Fruit fly (Drosophila melanogaster) whole organism, embryonic: Measurements from ENCODE around the gene JMJD4.
A peak's percentile ranks its signal among the peaks of the same experiment; 100 is the strongest.

Source experiments
- CG10209 ChIP-seq: fragments of 200-800 bp; sonication (Bioruptor generic); optimal IDR thresholded peaks from 3 replicates; lab custom pipeline; 2017; ENCODE audit warnings: missing biosample characterization, mild to moderate bottlenecking, missing genetic modification characterization, missing genetic modification reagents
- CG11723 ChIP-seq: fragments of 200-800 bp; sonication (Bioruptor generic); optimal IDR thresholded peaks from 2 replicates; lab custom pipeline; 2017; ENCODE audit warnings: missing biosample characterization, mild to moderate bottlenecking, missing genetic modification characterization
- CG34422 ChIP-seq: fragments of 200-800 bp; sonication (Bioruptor generic); IDR thresholded peaks from 3 replicates; pipeline ENCODE4 v1.3.6; 2022; ENCODE audit warnings: missing biosample characterization, missing genetic modification characterization
- CG8765 ChIP-seq: fragments of 200-800 bp; sonication (Bioruptor generic); IDR thresholded peaks from 2 replicates; pipeline ENCODE4 v1.3.6; 2022; ENCODE audit warnings: missing biosample characterization, missing genetic modification characterization
- CG9215 ChIP-seq: fragments of 200-800 bp; sonication (Bioruptor generic); IDR thresholded peaks from 2 replicates; pipeline ENCODE4 v1.3.6; 2022; ENCODE audit warnings: missing biosample characterization, missing genetic modification characterization
- GATAe ChIP-seq: fragments of 200-800 bp; sonication (Bioruptor generic); conservative IDR thresholded peaks from 2 replicates; pipeline ENCODE4 v1.3.6; 2022; ENCODE audit warnings: missing biosample characterization, missing genetic modification characterization
- HLHmδ ChIP-seq: fragments of 200-800 bp; sonication (Bioruptor generic); optimal IDR thresholded peaks from 2 replicates; lab custom pipeline; 2018; ENCODE audit warnings: missing biosample characterization, mild to moderate bottlenecking, missing genetic modification characterization, moderate library complexity
- fru ChIP-seq: fragments of >200 bp; optimal IDR thresholded peaks from 2 replicates; lab custom pipeline; 2017
- psq ChIP-seq: fragments of 200-800 bp; sonication (Bioruptor generic); optimal IDR thresholded peaks from 2 replicates; lab custom pipeline; 2017; ENCODE audit warnings: missing biosample characterization, missing genetic modification characterization
- repo ChIP-seq: fragments of 200-800 bp; sonication (Bioruptor generic); optimal IDR thresholded peaks from 2 replicates; lab custom pipeline; 2016; ENCODE audit warnings: missing biosample characterization, missing genetic modification characterization
- trem ChIP-seq: fragments of 200-800 bp; optimal IDR thresholded peaks from 3 replicates; lab custom pipeline; 2019; ENCODE audit warnings: missing biosample characterization, mild to moderate bottlenecking, missing genetic modification characterization, moderate library complexity

DNA sequence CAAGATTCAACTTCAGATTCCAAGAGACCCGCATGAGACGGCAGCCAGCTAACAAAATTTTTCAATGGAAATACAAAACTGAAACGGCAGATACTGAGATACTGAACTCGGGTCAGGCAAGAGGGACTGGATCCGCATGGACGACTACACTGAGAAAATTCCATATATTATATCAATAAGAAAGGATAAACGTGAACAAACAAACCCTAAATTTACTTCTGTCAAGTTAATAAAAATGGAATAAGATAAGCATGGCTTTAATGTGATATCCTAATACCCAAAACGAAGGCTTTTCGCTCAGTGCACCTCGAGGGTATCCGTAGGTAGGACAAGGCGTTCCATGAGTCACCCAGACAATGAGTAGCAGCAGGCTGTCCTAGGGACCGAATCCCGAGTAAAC is 13.8 kb downstream of the JMJD4 start:
- TF ChIP-seq CG11723 (GFP tag; lab: Kevin White, UChicago) (peak; percentile 57), HLHmδ (no peak), trem (tag; lab: Kevin White, UChicago) (peak; percentile 84), repo (peak; percentile 83), fru (no peak), CG10209 (GFP tag; lab: Kevin White, UChicago) (peak; percentile 87), CG8765 (GFP tag; lab: Robert Waterston, UW) (peak; percentile 94), CG34422 (GFP tag; lab: Robert Waterston, UW) (peak; percentile 79; the same call in 2 of the 3 replicates), psq (GFP tag; lab: Kevin White, UChicago) (peak; percentile 28), GATAe (GFP tag; lab: Robert Waterston, UW) (no peak), CG9215 (GFP tag; lab: Robert Waterston, UW) (peak; percentile 58)
